Fruit fly (Drosophila melanogaster): ENCODE results near the gene CG16972.
"Not testable (repeated sequence)": the region's sequence is repeated elsewhere in the genome, so short reads cannot be mapped to it uniquely, and the experiment has no call there.

dm6 chr2L:13215640-13216129, 12.6 kb upstream of the CG16972 start:
- TF ChIP-seq CG34367 (tag; optimal IDR thresholded peaks at IDR 0.05); Pif1B (GFP tag; optimal IDR thresholded peaks at IDR 0.05); EcR (GFP tag; optimal IDR thresholded peaks at IDR 0.05); CG14655 (GFP tag; optimal IDR thresholded peaks at IDR 0.05); CG8159 (tag; optimal IDR thresholded peaks at IDR 0.05); CG15710 (tag; optimal IDR thresholded peaks at IDR 0.05); fd96Ca (GFP tag; IDR thresholded peaks at IDR 0.05): not testable (repeated sequence)
- peak; percentile 62; the same call in 1 of the 3 replicates for TF ChIP-seq CG4496 (GFP tag; IDR thresholded peaks at IDR 0.05)
